Fruit fly (Drosophila melanogaster) Kc167 (cell line): ENCODE measurements around the gene CG11122.
"Not testable (repeated sequence)": the region's sequence is repeated elsewhere in the genome, so short reads cannot be mapped to it uniquely, and the experiment has no call there.

ENCODE experiments used
- Myc ChIP-seq: fragments of >200 bp; optimal IDR thresholded peaks from 2 replicates; lab custom pipeline; 2017; ENCODE audit warnings: missing external identifiers
- Sin3A ChIP-seq: fragments of >200 bp; optimal IDR thresholded peaks from 2 replicates; lab custom pipeline; 2018; ENCODE audit warnings: missing external identifiers
- h ChIP-seq: fragments of >200 bp; optimal IDR thresholded peaks from 3 replicates; lab custom pipeline; 2018; ENCODE audit warnings: missing external identifiers
- insv ChIP-seq: fragments of >200 bp; optimal IDR thresholded peaks from 3 replicates; lab custom pipeline; 2018; ENCODE audit warnings: missing external identifiers
- psq ChIP-seq: fragments of >200 bp; optimal IDR thresholded peaks from 2 replicates; lab custom pipeline; 2017; ENCODE audit warnings: missing external identifiers
- ttk ChIP-seq: sonication (Bioruptor generic); optimal IDR thresholded peaks from 2 replicates; lab custom pipeline; 2017; ENCODE audit warnings: missing external identifiers

CG11122 gene

dm6 chrX:11128828-11129227 is 4.3 kb upstream of the CG11122 start, which contains the start of gene SrpRalpha:
TSS of gene SrpRalpha (minus strand) at chrX:11129087.
- TF ChIP-seq Myc (lab: Kevin White, UChicago) (no peak), h (lab: Kevin White, UChicago) (no peak)

DNA sequence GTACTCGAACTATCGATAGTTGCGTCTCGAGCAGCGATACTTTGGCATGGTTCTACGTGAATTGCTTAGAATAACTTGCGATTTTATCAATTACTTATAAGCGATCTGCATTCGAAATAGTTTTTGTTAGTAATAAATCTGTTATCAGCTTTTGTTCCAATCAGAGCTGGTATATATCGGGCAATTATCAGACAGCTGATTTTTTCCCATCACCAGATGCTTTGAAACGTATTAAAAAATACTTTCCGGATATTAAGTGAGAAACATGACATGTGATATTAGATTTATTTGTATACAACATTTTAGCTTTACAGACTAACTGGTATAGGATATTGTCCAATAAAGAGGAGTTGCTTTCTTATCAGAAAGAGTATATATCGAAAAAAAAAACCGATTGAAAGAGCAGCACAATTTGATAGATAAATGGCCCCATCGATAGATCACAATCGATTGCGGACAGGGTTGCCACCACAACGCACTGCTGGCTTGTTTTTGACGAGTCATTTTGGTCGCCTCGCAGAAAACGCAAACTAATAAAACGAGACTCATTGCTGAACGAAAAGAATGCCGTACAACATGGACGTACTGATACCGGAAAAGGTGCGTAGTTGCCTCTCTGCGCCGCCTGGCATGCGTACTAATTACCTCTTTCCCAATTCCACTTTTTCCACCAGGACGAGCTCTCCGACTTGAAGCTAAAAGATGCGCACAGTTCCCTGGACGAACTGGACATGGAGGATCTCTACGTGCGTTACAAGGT is 403 bp upstream of the CG11122 start, which contains the start of gene Rpt3:
Gene Rpt3 (plus strand): TSS at position 353 of the 760 bp plus-strand sequence.
- TF ChIP-seq insv (lab: Kevin White, UChicago): no peak
- no peak for TF ChIP-seq Myc (lab: Kevin White, UChicago)
- TF ChIP-seq Sin3A: no peak
- TF ChIP-seq ttk (lab: Kevin White, UChicago): no peak
- no peak for TF ChIP-seq psq (lab: Kevin White, UChicago)
- TF ChIP-seq h (lab: Kevin White, UChicago): no peak

DNA sequence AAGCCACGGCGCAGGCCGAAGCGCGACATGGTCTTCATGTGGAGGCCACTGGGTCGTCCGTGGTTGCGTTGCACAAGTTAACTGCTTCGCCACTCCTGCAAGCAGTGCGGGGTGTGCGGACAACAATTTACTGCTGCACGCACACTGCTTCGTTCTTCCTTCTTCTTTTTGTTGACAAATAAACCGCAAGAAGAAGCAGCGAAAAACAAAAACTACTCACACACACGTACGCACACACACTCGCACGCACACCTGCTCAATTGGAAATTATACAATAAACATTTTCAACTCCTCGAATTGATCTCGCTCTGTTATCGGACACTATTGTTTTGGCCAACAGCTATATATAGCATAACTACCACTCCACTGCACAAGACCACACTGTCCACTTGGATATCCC is 965 bp downstream of the CG11122 start:
- TF ChIP-seq psq (lab: Kevin White, UChicago) (no peak), insv (lab: Kevin White, UChicago) (no peak), Sin3A (no peak), ttk (lab: Kevin White, UChicago) (no peak), Myc (lab: Kevin White, UChicago) (no peak), h (lab: Kevin White, UChicago) (no peak)

- no peak for TF ChIP-seq ttk (lab: Kevin White, UChicago)
- no peak for TF ChIP-seq Sin3A
- no peak for TF ChIP-seq psq (lab: Kevin White, UChicago)
- no peak for TF ChIP-seq insv (lab: Kevin White, UChicago)
- TF ChIP-seq Myc (lab: Kevin White, UChicago): no peak
- no peak for TF ChIP-seq h (lab: Kevin White, UChicago)
Observed at dm6 chrX:11109670-11110069, 14.9 kb downstream of the CG11122 start.

DNA sequence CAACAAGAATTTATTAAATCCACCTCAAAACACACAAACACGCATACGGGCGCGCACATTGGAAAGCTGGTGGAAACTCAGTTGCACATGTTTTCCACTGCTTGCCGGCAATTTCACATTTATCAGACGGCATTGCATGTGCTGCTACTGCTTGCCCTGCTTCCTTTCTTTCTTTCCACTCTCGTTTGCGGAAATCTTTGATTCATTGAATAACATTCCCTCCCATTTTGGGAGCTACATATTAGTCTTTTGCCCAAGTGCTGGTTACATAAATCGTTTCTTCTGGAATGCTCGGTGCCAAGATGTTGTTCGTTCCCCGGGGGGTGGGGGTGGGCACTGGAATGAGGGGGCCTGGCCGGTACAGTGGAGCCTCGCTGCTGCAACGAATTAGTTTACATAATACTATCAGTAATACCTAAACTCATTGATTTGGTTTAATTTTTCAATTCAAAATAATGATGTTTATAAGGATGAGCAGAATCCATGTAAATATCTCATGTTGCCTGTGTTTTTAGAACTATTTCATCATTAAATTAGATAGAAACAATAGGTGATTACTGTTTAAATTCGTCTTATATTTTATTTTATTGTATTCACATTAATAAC is 15.6 kb downstream of the CG11122 start:
- TF ChIP-seq ttk (lab: Kevin White, UChicago): no peak
- no peak for TF ChIP-seq Sin3A
- TF ChIP-seq Myc (lab: Kevin White, UChicago): no peak
- no peak for TF ChIP-seq h (lab: Kevin White, UChicago)
- no peak for TF ChIP-seq insv (lab: Kevin White, UChicago)
- TF ChIP-seq psq (lab: Kevin White, UChicago): no peak

- TF ChIP-seq Sin3A (no peak), psq (lab: Kevin White, UChicago) (peak; percentile 75)
Observed at dm6 chrX:11108148-11108844, 16.2 kb downstream of the CG11122 start, which contains the start of gene Hsp60A. TSS of gene Hsp60A (plus strand) at chrX:11108482.

DNA sequence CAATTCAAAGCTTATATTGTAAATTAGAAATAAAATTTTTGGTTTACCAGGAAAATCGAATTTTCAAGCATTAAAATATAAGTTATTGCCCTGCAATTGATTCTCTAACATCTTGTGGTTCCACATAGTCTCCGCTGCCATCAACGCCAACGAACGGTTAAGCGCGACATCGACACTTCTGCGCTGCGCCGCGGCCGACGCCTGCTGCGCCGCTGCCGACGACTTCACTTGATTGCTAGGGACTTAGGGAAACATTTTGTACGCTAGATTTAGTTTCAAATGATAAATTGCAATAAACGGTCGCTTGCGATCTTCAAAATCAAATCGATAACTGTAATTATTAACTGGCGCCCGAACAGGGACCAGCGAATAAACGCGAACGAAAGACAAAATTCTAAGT is 28.6 kb downstream of the CG11122 start, which contains the start of gene CG42249:
Gene CG42249 (plus strand): TSS at position 301 of the 400 bp plus-strand sequence.
- TF ChIP-seq psq, insv, Myc (lab: Kevin White, UChicago): not testable (repeated sequence)

DNA sequence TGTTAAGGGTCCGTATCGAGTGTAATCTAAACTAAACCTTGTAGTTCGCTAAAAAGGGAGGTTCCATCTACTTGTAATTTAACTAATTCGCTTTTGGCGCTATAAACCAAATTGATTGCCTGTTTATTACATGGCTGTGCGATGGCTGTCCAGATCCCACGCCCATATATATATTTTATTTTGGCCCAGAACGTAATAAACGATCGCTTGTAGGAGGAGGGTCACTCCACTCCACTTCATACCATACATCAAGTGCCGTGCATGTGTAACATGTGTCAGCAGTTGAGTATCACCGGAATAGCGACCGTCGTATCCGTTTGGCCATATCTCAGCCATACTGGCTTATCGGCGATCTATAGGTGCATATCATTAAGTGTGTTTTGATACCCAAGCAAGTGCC is 29.2 kb downstream of the CG11122 start:
- TF ChIP-seq insv (lab: Kevin White, UChicago) (no peak), h (lab: Kevin White, UChicago) (no peak), ttk (lab: Kevin White, UChicago) (no peak), psq (lab: Kevin White, UChicago) (no peak), Myc (lab: Kevin White, UChicago) (no peak), Sin3A (no peak)

DNA sequence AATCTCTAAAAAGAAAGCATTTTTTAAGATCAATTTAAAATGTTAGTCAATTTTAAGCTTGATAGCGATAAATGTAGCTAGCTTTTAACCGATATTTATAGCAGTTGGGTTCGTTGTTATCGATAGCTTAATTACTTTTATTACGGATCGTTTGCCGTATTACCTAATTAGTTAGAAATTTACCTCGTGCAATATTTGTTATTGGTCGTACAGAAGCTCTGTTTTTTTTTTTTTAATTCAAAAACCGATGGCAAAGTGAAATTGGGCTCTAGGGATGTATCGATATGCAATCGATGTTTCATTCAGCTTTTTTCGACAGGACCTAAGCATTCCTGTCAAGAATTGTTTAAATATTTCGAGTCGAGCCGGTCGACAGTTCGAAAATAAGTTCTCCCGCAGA is 32.3 kb downstream of the CG11122 start, which contains the start of gene CG2061:
Gene CG2061 (plus strand): TSS at position 292 of the 400 bp plus-strand sequence.
- no peak for TF ChIP-seq Sin3A
- no peak for TF ChIP-seq insv (lab: Kevin White, UChicago)
- no peak for TF ChIP-seq Myc (lab: Kevin White, UChicago)
- no peak for TF ChIP-seq psq (lab: Kevin White, UChicago)
- TF ChIP-seq ttk (lab: Kevin White, UChicago): no peak
- TF ChIP-seq h (lab: Kevin White, UChicago): no peak

- TF ChIP-seq psq (lab: Kevin White, UChicago) (no peak), h (lab: Kevin White, UChicago) (no peak), insv (lab: Kevin White, UChicago) (no peak), ttk (lab: Kevin White, UChicago) (no peak), Sin3A (no peak), Myc (lab: Kevin White, UChicago) (no peak)
Observed at dm6 chrX:11090161-11090560, 34.4 kb downstream of the CG11122 start, which contains the start of gene CG2076. TSS of gene CG2076 (plus strand) at chrX:11090210.

dm6 chrX:11088778-11089340 is 35.7 kb downstream of the CG11122 start, which contains the start of gene Vago:
TSS of gene Vago (plus strand) at chrX:11089290.
- no peak for TF ChIP-seq h (lab: Kevin White, UChicago)
- TF ChIP-seq ttk (lab: Kevin White, UChicago): no peak
- no peak for TF ChIP-seq Sin3A
- TF ChIP-seq psq (lab: Kevin White, UChicago): no peak
- TF ChIP-seq insv (lab: Kevin White, UChicago): no peak
- no peak for TF ChIP-seq Myc (lab: Kevin White, UChicago)
